Worm (Caenorhabditis elegans) whole organism, L2 larva: ENCODE measurements around the gene srj-4.

Experiments
- C34F6.9 ChIP-seq: fragments of 150-350 bp; optimal IDR thresholded peaks from 2 replicates; lab custom pipeline; 2014; ENCODE audit warnings: missing biosample characterization, missing genetic modification characterization
- F13H6.1 ChIP-seq: sonication (generic microtip); optimal IDR thresholded peaks from 2 replicates; lab custom pipeline; 2016; ENCODE audit warnings: missing genetic modification characterization, missing compliant biosample characterization
- R02D3.7 ChIP-seq: fragments of 150-350 bp; optimal IDR thresholded peaks from 2 replicates; lab custom pipeline; 2014; ENCODE audit warnings: missing biosample characterization, missing genetic modification characterization
- Y55F3AM.14 ChIP-seq: fragments of 200-800 bp; sonication (Bioruptor generic); optimal IDR thresholded peaks from 2 replicates; lab custom pipeline; 2018; ENCODE audit warnings: mild to moderate bottlenecking, missing genetic modification characterization, missing compliant biosample characterization
- alr-1 ChIP-seq: fragments of 150-350 bp; optimal IDR thresholded peaks from 2 replicates; lab custom pipeline; 2014; ENCODE audit warnings: missing biosample characterization, missing genetic modification characterization
- aly-2 ChIP-seq: fragments of 150-350 bp; optimal IDR thresholded peaks from 2 replicates; lab custom pipeline; 2014; ENCODE audit warnings: missing biosample characterization, missing genetic modification characterization
- ama-1 ChIP-seq: fragments of 150-350 bp; optimal IDR thresholded peaks from 2 replicates; lab custom pipeline; 2018; ENCODE audit warnings: inconsistent platforms
- blmp-1 ChIP-seq: sonication (generic microtip); optimal IDR thresholded peaks from 2 replicates; lab custom pipeline; 2017; ENCODE audit warnings: missing genetic modification characterization, mild to moderate bottlenecking, missing compliant biosample characterization, antibody characterized with exemption, moderate library complexity; ENCODE audit not compliant: insufficient read depth
- ceh-16 ChIP-seq: fragments of 150-350 bp; optimal IDR thresholded peaks from 2 replicates; lab custom pipeline; 2014; ENCODE audit warnings: missing biosample characterization, missing genetic modification characterization
- ceh-82 ChIP-seq: fragments of 150-350 bp; optimal IDR thresholded peaks from 2 replicates; lab custom pipeline; 2014; ENCODE audit warnings: missing biosample characterization, missing genetic modification characterization
- dmd-4 ChIP-seq: sonication (generic microtip); optimal IDR thresholded peaks from 2 replicates; lab custom pipeline; 2017; ENCODE audit warnings: missing biosample characterization, missing genetic modification characterization
- elt-1 ChIP-seq: fragments of 150-350 bp; optimal IDR thresholded peaks from 2 replicates; lab custom pipeline; 2014; ENCODE audit warnings: missing biosample characterization, missing genetic modification characterization
- elt-3 ChIP-seq: sonication (generic microtip); optimal IDR thresholded peaks from 2 replicates; lab custom pipeline; 2017; ENCODE audit warnings: missing biosample characterization, missing genetic modification characterization
- fos-1 ChIP-seq: fragments of 150-350 bp; optimal IDR thresholded peaks from 2 replicates; lab custom pipeline; 2014; ENCODE audit warnings: missing biosample characterization, missing genetic modification characterization
- lin-11 ChIP-seq: fragments of 150-350 bp; sonication (generic microtip); optimal IDR thresholded peaks from 2 replicates; lab custom pipeline; 2014; ENCODE audit warnings: missing biosample characterization, missing genetic modification characterization, inconsistent platforms, mixed read lengths
- lin-13 ChIP-seq: fragments of 150-350 bp; optimal IDR thresholded peaks from 2 replicates; lab custom pipeline; 2014; ENCODE audit warnings: missing biosample characterization, missing genetic modification reagents, missing genetic modification characterization
- lin-39 ChIP-seq: fragments of 150-350 bp; optimal IDR thresholded peaks from 2 replicates; lab custom pipeline; 2014; ENCODE audit warnings: missing biosample characterization, missing genetic modification reagents, missing genetic modification characterization
- lsy-2 ChIP-seq, 2 experiments: fragments of 150-350 bp in 1 of 2; sonication (generic microtip) in 1 of 2; optimal IDR thresholded peaks; 2 replicates each; lab custom pipeline; 2014 to 2017; ENCODE audit warnings: missing biosample characterization in 2 of 2, missing genetic modification characterization in 2 of 2
- mab-5 ChIP-seq: fragments of 150-350 bp; optimal IDR thresholded peaks from 2 replicates; lab custom pipeline; 2014; ENCODE audit warnings: missing biosample characterization, missing genetic modification characterization
- mbf-1 ChIP-seq: sonication (generic microtip); optimal IDR thresholded peaks from 2 replicates; lab custom pipeline; 2017; ENCODE audit warnings: missing biosample characterization, missing genetic modification characterization
- mdl-1 ChIP-seq, 2 experiments: fragments of 150-350 bp in 1 of 2; sonication (generic microtip) in 1 of 2; optimal IDR thresholded peaks; 2 replicates each; lab custom pipeline; 2017; ENCODE audit warnings: missing biosample characterization in 2 of 2, missing genetic modification characterization in 2 of 2
- nhr-10 ChIP-seq: sonication (generic microtip); optimal IDR thresholded peaks from 2 replicates; lab custom pipeline; 2017; ENCODE audit warnings: missing biosample characterization, missing genetic modification characterization
- nhr-12 ChIP-seq: fragments of 150-350 bp; optimal IDR thresholded peaks from 2 replicates; lab custom pipeline; 2014; ENCODE audit warnings: missing biosample characterization, missing genetic modification characterization
- nhr-129 ChIP-seq: fragments of 150-350 bp; optimal IDR thresholded peaks from 2 replicates; lab custom pipeline; 2014; ENCODE audit warnings: missing biosample characterization, missing genetic modification characterization
- nhr-21 ChIP-seq: fragments of 150-350 bp; optimal IDR thresholded peaks from 2 replicates; lab custom pipeline; 2014; ENCODE audit warnings: missing biosample characterization, missing genetic modification characterization
- nhr-25 ChIP-seq: fragments of 150-350 bp; sonication (generic microtip); optimal IDR thresholded peaks from 3 replicates; lab custom pipeline; 2014; ENCODE audit warnings: missing biosample characterization, missing genetic modification characterization
- nhr-6 ChIP-seq: fragments of 150-350 bp; optimal IDR thresholded peaks from 2 replicates; lab custom pipeline; 2014; ENCODE audit warnings: missing biosample characterization, missing genetic modification characterization
- nhr-77 ChIP-seq: fragments of 150-350 bp; optimal IDR thresholded peaks from 2 replicates; lab custom pipeline; 2014; ENCODE audit warnings: missing biosample characterization, missing genetic modification characterization
- sem-4 ChIP-seq: fragments of 150-350 bp; optimal IDR thresholded peaks from 2 replicates; lab custom pipeline; 2014; ENCODE audit warnings: missing biosample characterization, missing genetic modification reagents, missing genetic modification characterization
- skn-1 ChIP-seq: sonication (generic microtip); optimal IDR thresholded peaks from 2 replicates; lab custom pipeline; 2017; ENCODE audit warnings: missing biosample characterization, missing genetic modification characterization
- sma-3 ChIP-seq: sonication (generic microtip); optimal IDR thresholded peaks from 2 replicates; lab custom pipeline; 2016; ENCODE audit warnings: missing genetic modification reagents, missing genetic modification characterization, missing compliant biosample characterization
- sma-9 ChIP-seq, 2 experiments: fragments of 150-350 bp in 1 of 2; sonication (generic microtip) in 1 of 2; optimal IDR thresholded peaks; 2 replicates each; lab custom pipeline; 2014 to 2016; ENCODE audit warnings: missing genetic modification characterization in 2 of 2, mild to moderate bottlenecking in 1 of 2, missing biosample characterization in 1 of 2, missing compliant biosample characterization in 1 of 2, missing genetic modification reagents in 1 of 2, moderate library complexity in 1 of 2
- unc-55 ChIP-seq: fragments of 150-350 bp; sonication (generic microtip); optimal IDR thresholded peaks from 3 replicates; lab custom pipeline; 2014; ENCODE audit warnings: missing biosample characterization, missing genetic modification reagents, missing genetic modification characterization
- zag-1 ChIP-seq: fragments of 150-350 bp; optimal IDR thresholded peaks from 2 replicates; lab custom pipeline; 2014; ENCODE audit warnings: missing biosample characterization, missing genetic modification characterization
- ztf-1 ChIP-seq: fragments of 200-800 bp; sonication (Bioruptor generic); conservative IDR thresholded peaks from 2 replicates; pipeline ENCODE4 v1.3.6; 2022; ENCODE audit warnings: missing genetic modification characterization, missing compliant biosample characterization

srj-4 gene

DNA sequence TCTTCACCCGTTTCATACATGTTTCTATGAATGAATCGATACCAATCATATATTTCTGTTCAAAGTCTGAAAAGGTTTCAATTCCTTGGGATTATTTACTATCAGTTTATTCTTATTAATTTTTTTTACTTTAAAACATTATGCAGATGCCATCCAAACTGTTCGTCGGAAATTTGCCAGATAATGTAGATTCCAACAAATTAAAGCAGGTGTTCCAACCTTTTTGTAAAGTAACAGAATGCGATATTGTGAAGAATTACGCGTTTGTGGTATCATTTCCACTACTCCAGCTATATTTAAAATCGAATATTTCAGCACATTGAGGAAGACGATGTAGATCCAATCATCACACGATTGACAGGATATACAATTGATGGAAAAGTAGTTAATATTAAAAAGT, 29.1 kb downstream of the srj-4 start, which contains the start of gene rnp-1:
Gene rnp-1 (plus strand): TSS at position 145 of the 400 bp plus-strand sequence.
- no peak for TF ChIP-seq dmd-4 (tag; lab: Kevin White, UChicago)
- TF ChIP-seq nhr-10 (tag; lab: Kevin White, UChicago) = no peak
- TF ChIP-seq Y55F3AM.14 (GFP tag; lab: Kevin White, UChicago) = no peak
- TF ChIP-seq lin-13 (GFP tag; lab: Kevin White, UChicago) = no peak
- TF ChIP-seq mdl-1 (tag; optimal IDR thresholded peaks at IDR 0.05; lab: Kevin White, UChicago) = no peak
- TF ChIP-seq lin-11 (tag; lab: Kevin White, UChicago) = no peak
- no peak for TF ChIP-seq mbf-1 (tag; lab: Kevin White, UChicago)

DNA sequence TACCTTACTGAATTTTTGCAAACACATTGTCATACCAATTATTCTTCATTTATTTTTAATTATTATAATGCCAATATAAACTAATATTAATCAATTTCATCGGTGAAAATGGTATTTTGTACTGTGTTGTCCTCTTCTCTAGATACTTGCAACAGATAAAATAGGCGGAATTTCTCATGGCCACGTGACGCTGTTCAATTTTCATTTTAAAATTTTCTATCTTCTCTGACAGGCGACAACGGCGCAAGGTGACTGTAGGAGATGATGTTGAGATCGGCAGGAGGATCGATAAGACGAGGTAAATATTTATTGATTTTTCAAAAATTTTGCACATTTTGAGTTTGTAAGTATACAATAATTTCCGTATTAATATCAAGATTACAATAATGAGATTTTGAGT, 31.3 kb downstream of the srj-4 start, which contains the start of gene ogdh-2:
Gene ogdh-2 (plus strand): TSS at position 233 of the 400 bp plus-strand sequence.
- TF ChIP-seq ama-1 = no peak
- TF ChIP-seq unc-55 = no peak
- no peak for TF ChIP-seq sma-9 (GFP tag; optimal IDR thresholded peaks at IDR 0.05; lab: Kevin White, UChicago)
- no peak for TF ChIP-seq sma-9 (tag; optimal IDR thresholded peaks at IDR 0.05; lab: Kevin White, UChicago)
- no peak for TF ChIP-seq elt-3 (tag; lab: Kevin White, UChicago)
- no peak for TF ChIP-seq mdl-1 (tag; optimal IDR thresholded peaks at IDR 0.05; lab: Kevin White, UChicago)
- TF ChIP-seq ceh-82 (tag; lab: Kevin White, UChicago) = no peak
- peak; percentile 48 for TF ChIP-seq sma-3 (GFP tag; lab: Kevin White, UChicago)
- no peak for TF ChIP-seq nhr-77 (tag; lab: Kevin White, UChicago)
- no peak for TF ChIP-seq skn-1 (tag; lab: Kevin White, UChicago)
- peak; percentile 39 for TF ChIP-seq ceh-16
- TF ChIP-seq nhr-21 = peak; percentile 6
- no peak for TF ChIP-seq F13H6.1 (tag; lab: Kevin White, UChicago)
- no peak for TF ChIP-seq dmd-4 (tag; lab: Kevin White, UChicago)
- no peak for TF ChIP-seq mab-5 (tag; lab: Kevin White, UChicago)
- peak; percentile 40 for TF ChIP-seq nhr-25 (tag; lab: Kevin White, UChicago)
- no peak for TF ChIP-seq C34F6.9
- TF ChIP-seq blmp-1 (tag; lab: Kevin White, UChicago) = no peak
- TF ChIP-seq lsy-2 (tag; optimal IDR thresholded peaks at IDR 0.05; lab: Kevin White, UChicago) = peak in 1 of 2 experiments; percentile 13
- no peak for TF ChIP-seq alr-1
- TF ChIP-seq aly-2 (tag; lab: Kevin White, UChicago) = no peak
- no peak for TF ChIP-seq nhr-129
- no peak for TF ChIP-seq nhr-12 (tag; lab: Kevin White, UChicago)
- no peak for TF ChIP-seq sem-4 (tag; lab: Kevin White, UChicago)
- TF ChIP-seq R02D3.7 = no peak
- TF ChIP-seq zag-1 (tag; lab: Kevin White, UChicago) = no peak
- TF ChIP-seq fos-1 (tag; lab: Kevin White, UChicago) = peak; percentile 10

DNA sequence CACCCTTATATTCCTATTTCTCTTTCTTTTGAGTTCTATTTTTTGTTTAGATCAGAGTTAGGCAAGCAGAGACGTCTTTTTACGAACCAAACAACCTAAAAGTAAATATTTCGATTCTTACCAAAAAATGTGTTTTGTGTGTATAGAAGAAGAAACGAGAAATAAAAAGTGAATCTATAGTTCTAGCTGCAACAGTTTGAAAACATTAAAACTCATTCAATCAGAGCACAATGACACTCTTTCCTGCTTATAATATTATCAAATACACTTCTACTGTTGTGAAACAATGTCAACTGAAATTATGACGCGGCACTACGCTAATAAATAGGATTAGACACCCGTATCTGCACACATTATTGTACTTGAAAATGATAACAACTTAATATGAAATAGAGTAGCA, 32.8 kb downstream of the srj-4 start, which contains the start of gene ZK836.3:
Gene ZK836.3 (minus strand): TSS at position 101 of the 400 bp plus-strand sequence.
- TF ChIP-seq nhr-25 (tag; lab: Kevin White, UChicago) (no peak), lin-39 (tag; lab: Kevin White, UChicago) (no peak), alr-1 (no peak), mbf-1 (tag; lab: Kevin White, UChicago) (no peak), lsy-2 (tag; optimal IDR thresholded peaks at IDR 0.05; lab: Kevin White, UChicago) (no peak)
- TF ChIP-seq, all 48 proteins: peak for 0

DNA sequence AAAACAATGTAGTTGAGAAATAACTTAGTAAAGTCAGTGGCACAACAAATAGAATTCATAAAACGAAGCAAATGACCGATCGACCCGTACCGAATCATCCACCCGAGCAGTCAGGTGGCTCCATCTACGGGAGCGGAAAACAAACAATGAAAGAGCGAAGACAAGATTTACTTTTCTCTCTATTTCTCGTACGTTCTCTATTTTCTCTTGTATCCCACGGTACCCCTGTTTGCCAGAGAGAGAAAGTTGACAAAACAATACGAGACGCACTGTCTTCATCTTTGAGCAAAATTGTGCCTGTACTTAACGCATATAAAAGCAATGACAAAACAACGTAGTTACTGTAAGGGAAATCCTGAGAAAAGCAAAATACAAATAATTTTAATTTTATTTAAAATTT, 33.7 kb downstream of the srj-4 start:
- peak; percentile 18 for TF ChIP-seq nhr-129
- no peak for TF ChIP-seq aly-2 (tag; lab: Kevin White, UChicago)

DNA sequence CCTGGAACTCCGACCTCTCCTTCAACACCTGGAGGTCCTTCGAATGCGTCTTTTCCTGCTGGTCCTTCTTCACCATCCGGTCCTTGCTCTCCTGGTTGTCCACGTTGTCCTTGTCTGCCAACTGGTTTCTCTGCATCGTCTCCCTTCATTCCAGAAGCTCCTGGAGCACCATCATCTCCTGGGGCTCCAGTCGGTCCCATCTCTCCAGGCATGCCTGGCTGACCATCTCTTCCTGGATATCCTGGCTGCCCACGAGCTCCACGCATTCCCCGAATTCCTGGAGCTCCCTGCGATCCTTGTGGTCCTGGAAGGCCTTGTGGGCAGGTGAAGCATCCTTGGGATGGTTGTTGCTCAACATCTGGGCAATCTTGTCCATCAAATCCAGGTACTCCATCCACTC, 34.7 kb downstream of the srj-4 start:
- TF ChIP-seq elt-1 (tag; lab: Kevin White, UChicago) (no peak), lin-11 (tag; lab: Kevin White, UChicago) (no peak), ztf-1 (GFP tag; lab: Robert Waterston, UW) (0 out of 2 replicates have a peak, but pooled peaks have one; percentile 44), nhr-129 (no peak), nhr-6 (tag; lab: Kevin White, UChicago) (no peak)
